Worm (Caenorhabditis elegans): Measurements from ENCODE around the gene ifg-1.

DNA sequence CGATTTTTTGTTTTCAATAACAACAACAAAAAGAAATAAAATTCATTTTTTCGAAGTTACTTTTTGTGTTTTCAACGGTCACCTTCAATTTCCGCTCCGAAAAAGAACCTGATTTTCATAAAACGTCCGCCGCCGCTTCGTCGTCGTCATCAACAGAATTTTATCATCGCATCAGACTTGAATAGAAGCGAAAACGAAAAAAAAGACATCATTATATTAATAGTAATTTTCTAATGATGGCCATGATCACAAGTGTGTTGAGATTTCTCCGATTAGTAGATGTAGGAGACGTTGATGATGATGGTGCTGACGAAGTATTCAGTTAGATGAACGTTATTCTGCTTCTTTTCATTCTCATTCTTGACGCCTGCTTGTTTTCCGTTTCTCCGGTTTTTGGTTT lies 6.9 kb downstream of the ifg-1 start:
- no peak for TF ChIP-seq ztf-11 (tag; optimal IDR thresholded peaks at IDR 0.05)
- no peak for TF ChIP-seq snpc-4 (tag; optimal IDR thresholded peaks at IDR 0.05)
- TF ChIP-seq elt-1 (tag; optimal IDR thresholded peaks at IDR 0.05; ENCODE audit: borderline replicate concordance, insufficient read depth) = no peak
